Worm (Caenorhabditis elegans): ENCODE results near the gene C28G1.2.

The C28G1.2 gene

DNA sequence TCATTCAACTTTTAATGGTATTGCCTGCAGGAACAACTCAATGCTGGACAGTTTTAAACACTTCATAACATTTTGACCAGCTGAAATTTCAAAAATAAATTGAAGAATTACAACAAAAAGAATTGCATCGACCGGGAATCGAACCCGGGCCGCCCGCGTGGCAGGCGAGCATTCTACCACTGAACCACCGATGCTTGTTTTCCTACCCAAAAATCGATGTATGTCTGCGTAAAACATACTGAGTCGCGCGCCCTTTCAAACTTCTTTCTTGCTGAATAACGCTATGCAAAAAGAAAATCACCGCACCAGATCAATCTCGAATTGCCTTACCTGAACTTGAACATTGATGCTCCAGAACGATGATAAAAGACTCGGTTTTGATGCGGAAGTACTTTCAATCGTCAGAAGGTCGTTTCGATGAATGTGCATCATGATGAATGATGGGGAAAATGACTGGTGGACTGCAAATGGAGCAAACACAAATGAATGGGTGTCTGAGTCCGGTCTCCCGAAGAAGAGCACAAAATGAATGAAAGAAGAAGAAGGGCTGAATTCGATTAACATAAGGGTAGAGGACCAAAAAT, 39.0 kb upstream of the C28G1.2 start, which contains the start of gene R04E5.7:
TSS of gene R04E5.7 (minus strand) at position 564 of the 584 bp plus-strand sequence.
- TF ChIP-seq C34F6.9 (tag; optimal IDR thresholded peaks at IDR 0.05), result peak; percentile 12
- TF ChIP-seq unc-55 (GFP tag; optimal IDR thresholded peaks at IDR 0.05), result peak; percentile 39
- TF ChIP-seq sma-3 (GFP tag; optimal IDR thresholded peaks at IDR 0.05), result peak; percentile 30
- no peak for TF ChIP-seq snpc-4 (tag; optimal IDR thresholded peaks at IDR 0.05)
- TF ChIP-seq lsy-2 (tag; optimal IDR thresholded peaks at IDR 0.05), result peak in 1 of 2 experiments; percentile 24
- TF ChIP-seq elt-1 (tag; optimal IDR thresholded peaks at IDR 0.05), result no peak
- peak; percentile 10 for TF ChIP-seq sma-9 (GFP tag; optimal IDR thresholded peaks at IDR 0.05)
- TF ChIP-seq sma-9 (tag; optimal IDR thresholded peaks at IDR 0.05), result no peak
- peak; percentile 9 for TF ChIP-seq fos-1 (tag; optimal IDR thresholded peaks at IDR 0.05)
- peak; percentile 53 for TF ChIP-seq nhr-129 (tag; optimal IDR thresholded peaks at IDR 0.05)
- peak; percentile 6 for TF ChIP-seq Y55F3AM.14 (GFP tag; optimal IDR thresholded peaks at IDR 0.05)
- TF ChIP-seq crh-2 (tag; optimal IDR thresholded peaks at IDR 0.05), result peak; percentile 89
- TF ChIP-seq mdl-1 (tag; optimal IDR thresholded peaks at IDR 0.05), result peak in 1 of 2 experiments; percentile 17
- TF ChIP-seq nhr-25 (tag; optimal IDR thresholded peaks at IDR 0.05), result no peak
- peak; percentile 19 for TF ChIP-seq nhr-21 (tag; optimal IDR thresholded peaks at IDR 0.05)

DNA sequence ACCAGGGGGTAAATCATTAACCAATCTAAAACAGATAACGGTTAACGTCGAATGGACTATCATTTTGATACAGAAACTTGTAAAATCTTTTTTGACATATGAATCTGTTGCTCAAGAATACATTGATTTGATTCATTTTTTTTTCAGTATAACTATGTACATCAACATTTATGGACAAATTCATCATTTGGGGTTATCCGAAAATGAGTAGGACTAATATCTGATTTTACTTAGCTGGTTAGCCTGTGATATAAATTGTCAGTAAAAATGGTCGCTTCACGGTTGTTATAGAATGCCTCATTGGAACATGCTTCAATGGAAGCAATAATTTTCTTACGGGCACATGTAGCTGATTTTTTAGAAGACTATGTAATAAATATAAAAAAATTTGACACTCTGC, 38.2 kb upstream of the C28G1.2 start:
- TF ChIP-seq zag-1 (tag; optimal IDR thresholded peaks at IDR 0.05), result no peak
- no peak for TF ChIP-seq egl-27 (tag; optimal IDR thresholded peaks at IDR 0.05)
- TF ChIP-seq sma-9 (GFP tag; optimal IDR thresholded peaks at IDR 0.05), result no peak
- no peak for TF ChIP-seq sma-9 (tag; optimal IDR thresholded peaks at IDR 0.05)
- TF ChIP-seq nhr-23 (tag; optimal IDR thresholded peaks at IDR 0.05), result no peak
- no peak for TF ChIP-seq snpc-4 (tag; optimal IDR thresholded peaks at IDR 0.05)
- TF ChIP-seq ztf-11 (tag; optimal IDR thresholded peaks at IDR 0.05), result no peak
- TF ChIP-seq lin-39 (tag; optimal IDR thresholded peaks at IDR 0.05), result no peak
- TF ChIP-seq ztf-4 (tag; optimal IDR thresholded peaks at IDR 0.05), result no peak
- no peak for TF ChIP-seq crh-2 (tag; optimal IDR thresholded peaks at IDR 0.05)
- no peak for TF ChIP-seq blmp-1 (tag; optimal IDR thresholded peaks at IDR 0.05; ENCODE audit: insufficient read depth)
- TF ChIP-seq lin-11 (tag; optimal IDR thresholded peaks at IDR 0.05), result no peak
- TF ChIP-seq mbf-1 (tag; optimal IDR thresholded peaks at IDR 0.05), result no peak
- no peak for TF ChIP-seq ama-1 (optimal IDR thresholded peaks at IDR 0.05)
- no peak for TF ChIP-seq lsy-2 (tag; optimal IDR thresholded peaks at IDR 0.05)
- TF ChIP-seq nhr-11 (tag; optimal IDR thresholded peaks at IDR 0.05), result no peak
- TF ChIP-seq nhr-10 (tag; optimal IDR thresholded peaks at IDR 0.05), result no peak
- no peak for TF ChIP-seq fos-1 (tag; optimal IDR thresholded peaks at IDR 0.05)
- TF ChIP-seq nhr-21 (tag; optimal IDR thresholded peaks at IDR 0.05), result no peak
- no peak for TF ChIP-seq ztf-1 (GFP tag; conservative IDR thresholded peaks at IDR 0.05)
- TF ChIP-seq nhr-25 (tag; optimal IDR thresholded peaks at IDR 0.05), result no peak

DNA sequence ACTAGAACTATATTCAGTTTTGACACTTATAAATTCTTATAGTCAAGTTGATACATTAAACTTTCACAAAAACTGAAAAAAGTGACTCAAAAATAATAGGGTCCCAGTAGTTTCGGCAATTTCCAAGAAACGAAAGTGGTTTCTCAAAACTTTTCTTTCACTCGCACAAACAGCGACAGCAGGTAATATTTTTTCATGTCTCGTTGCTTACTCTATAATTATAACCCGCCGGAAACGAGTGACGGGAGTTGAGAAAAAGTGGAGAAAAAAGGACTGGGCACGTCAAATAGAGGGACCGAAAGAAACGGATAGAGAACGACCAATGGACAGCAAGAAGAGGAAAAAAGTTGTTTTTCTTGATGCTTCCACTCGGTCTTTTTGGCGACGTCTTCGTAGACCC, 35.9 kb upstream of the C28G1.2 start:
- no peak for TF ChIP-seq mdl-1 (tag; optimal IDR thresholded peaks at IDR 0.05)
- TF ChIP-seq nhr-25 (tag; optimal IDR thresholded peaks at IDR 0.05), result no peak
- no peak for TF ChIP-seq nhr-10 (tag; optimal IDR thresholded peaks at IDR 0.05)
- no peak for TF ChIP-seq ceh-82 (tag; optimal IDR thresholded peaks at IDR 0.05)
- TF ChIP-seq C34F6.9 (tag; optimal IDR thresholded peaks at IDR 0.05), result no peak
- no peak for TF ChIP-seq aly-2 (tag; optimal IDR thresholded peaks at IDR 0.05)
- no peak for TF ChIP-seq fos-1 (tag; optimal IDR thresholded peaks at IDR 0.05)
- no peak for TF ChIP-seq unc-62 (GFP tag; optimal IDR thresholded peaks at IDR 0.05)
- no peak for TF ChIP-seq ZK546.5 (tag; optimal IDR thresholded peaks at IDR 0.05)
- no peak for TF ChIP-seq nhr-6 (tag; optimal IDR thresholded peaks at IDR 0.05)
- TF ChIP-seq nhr-21 (tag; optimal IDR thresholded peaks at IDR 0.05), result no peak
- no peak for TF ChIP-seq zag-1 (tag; optimal IDR thresholded peaks at IDR 0.05)
- TF ChIP-seq lin-11 (tag; optimal IDR thresholded peaks at IDR 0.05), result no peak
- TF ChIP-seq elt-1 (tag; optimal IDR thresholded peaks at IDR 0.05), result no peak
- TF ChIP-seq mbf-1 (tag; optimal IDR thresholded peaks at IDR 0.05), result no peak
- no peak for TF ChIP-seq unc-39 (tag; optimal IDR thresholded peaks at IDR 0.05)
- TF ChIP-seq ama-1 (optimal IDR thresholded peaks at IDR 0.05), result no peak
- TF ChIP-seq nhr-237 (tag; optimal IDR thresholded peaks at IDR 0.05), result no peak
- TF ChIP-seq nhr-12 (tag; optimal IDR thresholded peaks at IDR 0.05), result no peak

DNA sequence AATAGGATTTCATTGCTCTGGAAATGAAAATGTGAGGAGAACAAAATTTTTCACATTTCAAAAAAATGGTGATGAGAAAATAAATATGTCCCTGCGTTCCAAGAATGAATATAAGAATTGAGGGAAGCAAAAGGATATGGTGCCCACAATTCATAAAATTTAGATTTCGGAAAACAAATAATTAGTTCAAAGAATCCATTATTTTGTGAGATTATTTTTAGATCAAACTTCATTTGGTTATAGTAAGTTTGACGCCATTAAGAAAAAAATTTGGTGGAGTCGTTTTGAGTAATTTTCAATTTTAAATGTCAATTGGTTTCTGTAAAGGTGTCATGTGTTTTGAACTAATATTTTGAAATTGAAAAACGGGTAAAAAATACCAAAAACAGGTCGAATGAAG, 35.5 kb upstream of the C28G1.2 start:
- no peak for TF ChIP-seq skn-1 (tag; optimal IDR thresholded peaks at IDR 0.05)
- TF ChIP-seq nhr-23 (tag; optimal IDR thresholded peaks at IDR 0.05), result no peak
- TF ChIP-seq egl-27 (tag; optimal IDR thresholded peaks at IDR 0.05), result no peak
- TF ChIP-seq ceh-82 (tag; optimal IDR thresholded peaks at IDR 0.05), result no peak
- no peak for TF ChIP-seq unc-62 (GFP tag; optimal IDR thresholded peaks at IDR 0.05)
- TF ChIP-seq nhr-6 (tag; optimal IDR thresholded peaks at IDR 0.05), result no peak
- no peak for TF ChIP-seq elt-1 (tag; optimal IDR thresholded peaks at IDR 0.05)
- TF ChIP-seq nhr-77 (tag; optimal IDR thresholded peaks at IDR 0.05), result no peak
- TF ChIP-seq Y55F3AM.14 (GFP tag; optimal IDR thresholded peaks at IDR 0.05), result no peak
- TF ChIP-seq peb-1 (tag; optimal IDR thresholded peaks at IDR 0.05), result no peak
- TF ChIP-seq nhr-10 (tag; optimal IDR thresholded peaks at IDR 0.05), result no peak
- no peak for TF ChIP-seq crh-2 (tag; optimal IDR thresholded peaks at IDR 0.05)
- TF ChIP-seq unc-39 (tag; optimal IDR thresholded peaks at IDR 0.05), result no peak
- TF ChIP-seq nhr-12 (tag; optimal IDR thresholded peaks at IDR 0.05), result no peak
- no peak for TF ChIP-seq ztf-1 (GFP tag; conservative IDR thresholded peaks at IDR 0.05)
- TF ChIP-seq ama-1 (optimal IDR thresholded peaks at IDR 0.05), result no peak
- no peak for TF ChIP-seq F13H6.1 (tag; optimal IDR thresholded peaks at IDR 0.05)
- TF ChIP-seq lin-11 (tag; optimal IDR thresholded peaks at IDR 0.05), result no peak
- TF ChIP-seq blmp-1 (tag; optimal IDR thresholded peaks at IDR 0.05; ENCODE audit: insufficient read depth), result no peak
- no peak for TF ChIP-seq nhr-21 (tag; optimal IDR thresholded peaks at IDR 0.05)
